Worm (Caenorhabditis elegans) whole organism, late embryonic: ENCODE data around the gene idpp-6.

Experiments
- C08G9.2 ChIP-seq: sonication (generic microtip); optimal IDR thresholded peaks from 2 replicates; lab custom pipeline; 2016; ENCODE audit warnings: mild to moderate bottlenecking, missing genetic modification characterization, moderate library complexity, missing compliant biosample characterization
- C38D4.7 ChIP-seq: fragments of 200-800 bp; sonication (Bioruptor generic); optimal IDR thresholded peaks from 2 replicates; lab custom pipeline; 2018; ENCODE audit warnings: mild to moderate bottlenecking, missing genetic modification characterization, moderate library complexity, missing compliant biosample characterization
- F13H6.1 ChIP-seq: sonication (generic microtip); optimal IDR thresholded peaks from 2 replicates; lab custom pipeline; 2016; ENCODE audit warnings: missing genetic modification characterization, missing compliant biosample characterization
- K02D7.2 ChIP-seq: sonication (generic microtip); optimal IDR thresholded peaks from 2 replicates; lab custom pipeline; 2017; ENCODE audit warnings: mild to moderate bottlenecking, missing genetic modification characterization, missing compliant biosample characterization
- K09A11.1 ChIP-seq: sonication (generic microtip); optimal IDR thresholded peaks from 2 replicates; lab custom pipeline; 2017; ENCODE audit warnings: antibody characterized with exemption, mild to moderate bottlenecking, missing genetic modification characterization, missing compliant biosample characterization; ENCODE audit not compliant: insufficient read depth
- Y22D7AL.16 ChIP-seq: sonication (generic microtip); optimal IDR thresholded peaks from 2 replicates; lab custom pipeline; 2016; ENCODE audit warnings: missing genetic modification characterization, missing compliant biosample characterization
- ama-1 ChIP-seq: fragments of 150-350 bp; optimal IDR thresholded peaks from 2 replicates; lab custom pipeline; 2014
- ceh-14 ChIP-seq: sonication (generic microtip); optimal IDR thresholded peaks from 2 replicates; lab custom pipeline; 2016; ENCODE audit warnings: missing genotype, missing genetic modification characterization, missing compliant biosample characterization
- ceh-18 ChIP-seq: sonication (generic microtip); optimal IDR thresholded peaks from 2 replicates; lab custom pipeline; 2016; ENCODE audit warnings: missing genetic modification characterization, missing compliant biosample characterization
- ceh-19 ChIP-seq: fragments of 200-800 bp; sonication (Bioruptor generic); optimal IDR thresholded peaks from 2 replicates; lab custom pipeline; 2018; ENCODE audit warnings: mild to moderate bottlenecking, missing genetic modification characterization, missing compliant biosample characterization
- ceh-30 ChIP-seq: fragments of 150-350 bp; optimal IDR thresholded peaks from 2 replicates; lab custom pipeline; 2014; ENCODE audit warnings: missing biosample characterization, missing genetic modification characterization
- ceh-6 ChIP-seq: fragments of 200-800 bp; sonication (Bioruptor generic); optimal IDR thresholded peaks from 2 replicates; lab custom pipeline; 2018; ENCODE audit warnings: mild to moderate bottlenecking, missing genetic modification characterization, missing compliant biosample characterization
- che-1 ChIP-seq: sonication (generic microtip); optimal IDR thresholded peaks from 2 replicates; lab custom pipeline; 2016; ENCODE audit warnings: mild to moderate bottlenecking, missing genetic modification characterization, missing compliant biosample characterization
- dve-1 ChIP-seq: sonication (generic microtip); optimal IDR thresholded peaks from 2 replicates; lab custom pipeline; 2017; ENCODE audit warnings: antibody characterized with exemption, mild to moderate bottlenecking, missing genetic modification characterization, missing compliant biosample characterization
- elt-2 ChIP-seq: sonication (generic microtip); optimal IDR thresholded peaks from 2 replicates; lab custom pipeline; 2016; ENCODE audit warnings: missing genetic modification reagents, missing genetic modification characterization, missing compliant biosample characterization
- ets-4 ChIP-seq: sonication (generic microtip); optimal IDR thresholded peaks from 2 replicates; lab custom pipeline; 2016; ENCODE audit warnings: missing genetic modification characterization, missing compliant biosample characterization
- eyg-1 ChIP-seq: sonication (generic microtip); optimal IDR thresholded peaks from 2 replicates; lab custom pipeline; 2016; ENCODE audit warnings: missing genotype, missing genetic modification characterization, missing compliant biosample characterization
- fax-1 ChIP-seq: sonication (generic microtip); optimal IDR thresholded peaks from 2 replicates; lab custom pipeline; 2016; ENCODE audit warnings: missing genotype, missing genetic modification characterization, missing compliant biosample characterization
- fkh-10 ChIP-seq: fragments of 150-350 bp; optimal IDR thresholded peaks from 2 replicates; lab custom pipeline; 2014; ENCODE audit warnings: missing biosample characterization, missing genetic modification reagents, missing genetic modification characterization
- hlh-15 ChIP-seq: sonication (generic microtip); optimal IDR thresholded peaks from 2 replicates; lab custom pipeline; 2016; ENCODE audit warnings: missing genetic modification characterization, missing compliant biosample characterization
- hlh-30 ChIP-seq: sonication (generic microtip); optimal IDR thresholded peaks from 2 replicates; lab custom pipeline; 2017; ENCODE audit warnings: antibody characterized with exemption, missing genetic modification characterization, missing compliant biosample characterization; ENCODE audit not compliant: insufficient read depth
- hlh-6 ChIP-seq: sonication (generic microtip); optimal IDR thresholded peaks from 2 replicates; lab custom pipeline; 2016; ENCODE audit warnings: missing genotype, missing genetic modification characterization, missing compliant biosample characterization
- hlh-8 ChIP-seq: sonication (generic microtip); optimal IDR thresholded peaks from 2 replicates; lab custom pipeline; 2016; ENCODE audit warnings: missing genotype, missing genetic modification characterization, missing compliant biosample characterization
- lin-11 ChIP-seq: fragments of 200-800 bp; sonication (Bioruptor generic); optimal IDR thresholded peaks from 2 replicates; lab custom pipeline; 2018; ENCODE audit warnings: mild to moderate bottlenecking, missing genetic modification characterization, missing compliant biosample characterization
- madf-2 ChIP-seq: sonication (generic microtip); optimal IDR thresholded peaks from 2 replicates; lab custom pipeline; 2017; ENCODE audit warnings: missing genetic modification characterization, missing compliant biosample characterization
- mec-3 ChIP-seq: sonication (generic microtip); optimal IDR thresholded peaks from 2 replicates; lab custom pipeline; 2016; ENCODE audit warnings: borderline replicate concordance, missing genetic modification characterization, missing compliant biosample characterization
- nfya-1 ChIP-seq: sonication (generic microtip); optimal IDR thresholded peaks from 2 replicates; lab custom pipeline; 2017; ENCODE audit warnings: missing genetic modification characterization, mild to moderate bottlenecking, missing compliant biosample characterization, antibody characterized with exemption, moderate library complexity
- nhr-232 ChIP-seq: sonication (generic microtip); optimal IDR thresholded peaks from 2 replicates; lab custom pipeline; 2016; ENCODE audit warnings: missing genetic modification characterization, missing compliant biosample characterization
- npax-4 ChIP-seq: sonication (generic microtip); optimal IDR thresholded peaks from 2 replicates; lab custom pipeline; 2016; ENCODE audit warnings: missing genetic modification characterization, missing compliant biosample characterization
- odd-2 ChIP-seq: sonication (generic microtip); optimal IDR thresholded peaks from 2 replicates; lab custom pipeline; 2017; ENCODE audit warnings: antibody characterized with exemption, mild to moderate bottlenecking, missing genetic modification characterization, missing compliant biosample characterization
- pat-9 ChIP-seq: fragments of 200-800 bp; sonication (Bioruptor generic); optimal IDR thresholded peaks from 2 replicates; lab custom pipeline; 2018; ENCODE audit warnings: mild to moderate bottlenecking, missing genetic modification characterization, moderate library complexity, missing compliant biosample characterization
- pax-1 ChIP-seq: fragments of 150-350 bp; optimal IDR thresholded peaks from 2 replicates; lab custom pipeline; 2014; ENCODE audit warnings: missing biosample characterization, missing genetic modification characterization
- pha-2 ChIP-seq: sonication (generic microtip); optimal IDR thresholded peaks from 2 replicates; lab custom pipeline; 2017; ENCODE audit warnings: mild to moderate bottlenecking, missing genetic modification characterization, missing compliant biosample characterization
- pha-4 ChIP-seq: fragments of 150-350 bp; optimal IDR thresholded peaks from 2 replicates; lab custom pipeline; 2018; ENCODE audit warnings: missing biosample characterization, missing genetic modification reagents, missing genetic modification characterization
- pqm-1 ChIP-seq: sonication (generic microtip); optimal IDR thresholded peaks from 2 replicates; lab custom pipeline; 2016; ENCODE audit warnings: missing genetic modification characterization, missing compliant biosample characterization
- rnt-1 ChIP-seq: sonication (generic microtip); optimal IDR thresholded peaks from 2 replicates; lab custom pipeline; 2016; ENCODE audit warnings: missing genetic modification characterization, missing compliant biosample characterization
- sdc-2 ChIP-seq: sonication (generic microtip); optimal IDR thresholded peaks from 2 replicates; lab custom pipeline; 2016; ENCODE audit warnings: missing genotype, missing genetic modification characterization, missing compliant biosample characterization
- sox-4 ChIP-seq: sonication (generic microtip); optimal IDR thresholded peaks from 2 replicates; lab custom pipeline; 2017; ENCODE audit warnings: mild to moderate bottlenecking, missing genetic modification characterization, inconsistent platforms, missing compliant biosample characterization
- syd-9 ChIP-seq: sonication (generic microtip); optimal IDR thresholded peaks from 2 replicates; lab custom pipeline; 2016; ENCODE audit warnings: mild to moderate bottlenecking, missing genetic modification characterization, moderate library complexity, missing compliant biosample characterization
- tbx-2 ChIP-seq: sonication (generic microtip); optimal IDR thresholded peaks from 2 replicates; lab custom pipeline; 2016; ENCODE audit warnings: missing genetic modification characterization, missing compliant biosample characterization
- unc-3 ChIP-seq, 2 experiments: fragments of 200-800 bp in 1 of 2; sonication (Bioruptor generic) in 1 of 2; sonication (generic microtip) in 1 of 2; conservative IDR thresholded peaks in 1 of 2; optimal IDR thresholded peaks in 1 of 2; 2 replicates each; pipeline versions ENCODE4 v1.3.6 to Lab custom; 2016 to 2022; ENCODE audit warnings: missing compliant biosample characterization in 2 of 2, missing genetic modification characterization in 2 of 2, missing genetic modification reagents in 1 of 2
- unc-55 ChIP-seq: sonication (generic microtip); optimal IDR thresholded peaks from 2 replicates; lab custom pipeline; 2017; ENCODE audit warnings: missing biosample characterization, missing genetic modification reagents, missing genetic modification characterization
- ztf-16 ChIP-seq: sonication (generic microtip); optimal IDR thresholded peaks from 2 replicates; lab custom pipeline; 2017; ENCODE audit warnings: missing genetic modification characterization, missing compliant biosample characterization

idpp-6 gene

ce11 chrX:6750145-6750544 lies 32.8 kb upstream of the idpp-6 start:
- TF ChIP-seq pat-9 (tag; lab: Kevin White, UChicago) (no peak), unc-55 (GFP tag; lab: Kevin White, UChicago) (peak; percentile 26), ama-1 (lab: Kevin White, UChicago) (no peak), hlh-8 (tag; lab: Kevin White, UChicago) (no peak), dve-1 (tag; lab: Kevin White, UChicago) (peak; percentile 50), eyg-1 (no peak), pax-1 (tag; lab: Kevin White, UChicago) (no peak), Y22D7AL.16 (tag; lab: Kevin White, UChicago) (no peak), pqm-1 (tag; lab: Kevin White, UChicago) (peak; percentile 70), hlh-6 (tag; lab: Kevin White, UChicago) (no peak), K09A11.1 (peak; percentile 4), ceh-18 (tag; lab: Kevin White, UChicago) (peak; percentile 79), npax-4 (tag; lab: Kevin White, UChicago) (no peak), nhr-232 (tag; lab: Kevin White, UChicago) (no peak), ets-4 (tag; lab: Kevin White, UChicago) (peak; percentile 69), sox-4 (tag; lab: Kevin White, UChicago) (no peak), elt-2 (tag; lab: Kevin White, UChicago) (peak; percentile 7), lin-11 (tag; lab: Kevin White, UChicago) (no peak), ceh-6 (GFP tag; lab: Kevin White, UChicago) (no peak), pha-2 (no peak), mec-3 (tag; lab: Kevin White, UChicago) (no peak), fax-1 (tag; lab: Kevin White, UChicago) (no peak), hlh-30 (tag; lab: Kevin White, UChicago) (peak; percentile 11), odd-2 (tag; lab: Kevin White, UChicago) (no peak), unc-3 (GFP tag; conservative IDR thresholded peaks at IDR 0.05; lab: Robert Waterston, UW) (no peak), unc-3 (tag; optimal IDR thresholded peaks at IDR 0.05; lab: Kevin White, UChicago) (no peak), ztf-16 (tag; lab: Kevin White, UChicago) (no peak), ceh-14 (tag; lab: Kevin White, UChicago) (no peak), F13H6.1 (peak; percentile 32), nfya-1 (tag; lab: Kevin White, UChicago) (peak; percentile 48)
- TF ChIP-seq, all 69 proteins: peak for 10

ce11 chrX:6761211-6761610 lies 21.7 kb upstream of the idpp-6 start:
- no peak for TF ChIP-seq ceh-19
- no peak for TF ChIP-seq tbx-2 (tag; lab: Kevin White, UChicago)
- TF ChIP-seq rnt-1 (tag; lab: Kevin White, UChicago), result no peak
- TF ChIP-seq C08G9.2 (tag; lab: Kevin White, UChicago), result no peak
- TF ChIP-seq ama-1 (lab: Kevin White, UChicago), result no peak
- TF ChIP-seq ceh-6 (GFP tag; lab: Kevin White, UChicago), result no peak
- TF ChIP-seq fkh-10 (GFP tag; lab: Kevin White, UChicago), result no peak
- no peak for TF ChIP-seq hlh-15 (tag; lab: Kevin White, UChicago)
- no peak for TF ChIP-seq hlh-30 (tag; lab: Kevin White, UChicago)
- no peak for TF ChIP-seq madf-2 (tag; lab: Kevin White, UChicago)
- no peak for TF ChIP-seq fax-1 (tag; lab: Kevin White, UChicago)

- TF ChIP-seq sdc-2, result no peak
- TF ChIP-seq K02D7.2 (tag; lab: Kevin White, UChicago), result no peak
- no peak for TF ChIP-seq dve-1 (tag; lab: Kevin White, UChicago)
- TF ChIP-seq pha-4 (tag; lab: Kevin White, UChicago), result no peak
- TF ChIP-seq madf-2 (tag; lab: Kevin White, UChicago), result no peak
- no peak for TF ChIP-seq che-1
- no peak for TF ChIP-seq pat-9 (tag; lab: Kevin White, UChicago)
- no peak for TF ChIP-seq C38D4.7 (GFP tag; lab: Kevin White, UChicago)
- no peak for TF ChIP-seq hlh-30 (tag; lab: Kevin White, UChicago)
- TF ChIP-seq pqm-1 (tag; lab: Kevin White, UChicago), result no peak
- no peak for TF ChIP-seq syd-9 (tag; lab: Kevin White, UChicago)
- TF ChIP-seq ceh-30 (tag; lab: Kevin White, UChicago), result no peak
- TF ChIP-seq fkh-10 (GFP tag; lab: Kevin White, UChicago), result no peak
- TF ChIP-seq rnt-1 (tag; lab: Kevin White, UChicago), result no peak
- no peak for TF ChIP-seq Y22D7AL.16 (tag; lab: Kevin White, UChicago)
- TF ChIP-seq unc-55 (GFP tag; lab: Kevin White, UChicago), result no peak
- TF ChIP-seq, all 69 proteins: peak for 0
These were observed 21.2 kb upstream of the idpp-6 start, which contains the start of gene abts-4 for ce11 chrX:6761688-6762185. abts-4 (minus strand) TSS chrX:6761738.
